Fruit fly (Drosophila melanogaster) whole organism, adult: ENCODE measurements around the gene LManII.

ENCODE experiments used
- CG11617 ChIP-seq: fragments of 200-800 bp; sonication (Bioruptor generic); optimal IDR thresholded peaks from 2 replicates; lab custom pipeline; 2017; ENCODE audit warnings: mild to moderate bottlenecking, missing biosample characterization, missing genetic modification reagents, missing genetic modification characterization
- CG14711 ChIP-seq: fragments of 200-800 bp; sonication (Bioruptor generic); optimal IDR thresholded peaks from 2 replicates; lab custom pipeline; 2018; ENCODE audit warnings: missing biosample characterization, mild to moderate bottlenecking, missing genetic modification characterization, moderate library complexity
- CG33017 ChIP-seq: fragments of 200-800 bp; sonication (Bioruptor generic); optimal IDR thresholded peaks from 2 replicates; lab custom pipeline; 2018; ENCODE audit warnings: missing biosample characterization, mild to moderate bottlenecking, missing genetic modification characterization, moderate library complexity
- CG5204 ChIP-seq: fragments of 200-800 bp; sonication (Bioruptor generic); optimal IDR thresholded peaks from 2 replicates; lab custom pipeline; 2016; ENCODE audit warnings: missing biosample characterization, missing genetic modification characterization
- CG7045 ChIP-seq: fragments of 200-800 bp; sonication (Bioruptor generic); optimal IDR thresholded peaks from 2 replicates; lab custom pipeline; 2017; ENCODE audit warnings: missing biosample characterization, mild to moderate bottlenecking, missing genetic modification characterization
- Clk ChIP-seq: fragments of 200-800 bp; sonication (Bioruptor generic); optimal IDR thresholded peaks from 2 replicates; lab custom pipeline; 2017; ENCODE audit warnings: missing biosample characterization, missing genetic modification characterization
- Mnt ChIP-seq: fragments of 200-800 bp; sonication (Bioruptor generic); optimal IDR thresholded peaks from 2 replicates; lab custom pipeline; 2016; ENCODE audit warnings: missing biosample characterization, mild to moderate bottlenecking, missing genetic modification characterization
- bab1 ChIP-seq: fragments of 200-800 bp; sonication (Bioruptor generic); optimal IDR thresholded peaks from 3 replicates; lab custom pipeline; 2019; ENCODE audit warnings: missing biosample characterization, mild to moderate bottlenecking, missing genetic modification characterization, moderate library complexity
- cic ChIP-seq: fragments of 200-800 bp; sonication (Bioruptor generic); optimal IDR thresholded peaks from 2 replicates; lab custom pipeline; 2017; ENCODE audit warnings: missing biosample characterization, mild to moderate bottlenecking, missing genetic modification characterization, moderate library complexity
- tj ChIP-seq: fragments of 200-800 bp; sonication (Bioruptor generic); optimal IDR thresholded peaks from 3 replicates; lab custom pipeline; 2017; ENCODE audit warnings: missing biosample characterization, mild to moderate bottlenecking, missing genetic modification characterization, moderate library complexity

DNA sequence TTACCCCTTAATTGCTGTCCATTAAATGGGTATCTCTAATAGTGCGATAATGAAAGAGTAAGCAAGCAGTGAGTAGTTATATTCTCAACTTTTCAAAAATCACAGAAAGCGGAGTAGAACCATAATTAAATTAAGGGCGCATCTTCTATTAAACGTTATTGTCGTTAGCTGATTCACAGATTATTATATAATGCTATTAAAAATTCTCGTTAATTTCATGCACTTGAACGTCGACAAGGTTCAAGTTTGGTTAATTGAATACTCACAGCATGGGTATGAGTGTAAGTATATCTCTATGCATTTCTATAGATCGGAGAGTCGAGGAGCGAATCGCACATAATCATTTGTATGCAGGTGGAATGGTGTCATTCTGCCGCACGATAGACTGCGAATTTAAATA is 53.4 kb downstream of the LManII start:
- TF ChIP-seq cic (GFP tag; lab: Kevin White, UChicago) = no peak
- no peak for TF ChIP-seq CG7045 (GFP tag; lab: Kevin White, UChicago)
- TF ChIP-seq CG33017 (tag; lab: Kevin White, UChicago) = no peak
- TF ChIP-seq bab1 (GFP tag; lab: Kevin White, UChicago) = no peak
- TF ChIP-seq tj (GFP tag; lab: Kevin White, UChicago) = no peak
- TF ChIP-seq CG5204 = no peak
- no peak for TF ChIP-seq CG11617 (GFP tag; lab: Kevin White, UChicago)
- TF ChIP-seq Mnt = no peak
- TF ChIP-seq Clk = no peak
- no peak for TF ChIP-seq CG14711 (tag; lab: Kevin White, UChicago)
